Worm (Caenorhabditis elegans): ENCODE data around the gene hsp-6.

- no peak for TF ChIP-seq lin-35 (GFP tag; optimal IDR thresholded peaks at IDR 0.05)
- TF ChIP-seq skn-1 (tag; optimal IDR thresholded peaks at IDR 0.05), result no peak
- TF ChIP-seq zag-1 (tag; optimal IDR thresholded peaks at IDR 0.05), result no peak
- TF ChIP-seq lin-39 (tag; optimal IDR thresholded peaks at IDR 0.05), result no peak
- TF ChIP-seq elt-3 (tag; optimal IDR thresholded peaks at IDR 0.05), result no peak
- TF ChIP-seq nhr-237 (tag; optimal IDR thresholded peaks at IDR 0.05), result no peak
- TF ChIP-seq ztf-4 (tag; optimal IDR thresholded peaks at IDR 0.05), result no peak
- no peak for TF ChIP-seq unc-62 (GFP tag; optimal IDR thresholded peaks at IDR 0.05)
Observed at ce11 chrV:4791569-4791968, 35.0 kb downstream of the hsp-6 start, which contains the start of gene R02F11.11.

Measured in whole organism, L1 larva.